Worm (Caenorhabditis elegans) whole organism, L1 larva: ENCODE data around the gene C47D2.1.
A peak's percentile ranks its signal among the peaks of the same experiment; 100 is the strongest.

Experiments used
- F16B12.6 ChIP-seq: fragments of 150-350 bp; optimal IDR thresholded peaks from 2 replicates; lab custom pipeline; 2014; ENCODE audit warnings: missing biosample characterization, missing genetic modification characterization
- alr-1 ChIP-seq: fragments of 200-800 bp; sonication (Bioruptor generic); optimal IDR thresholded peaks from 2 replicates; lab custom pipeline; 2018; ENCODE audit warnings: borderline replicate concordance, mild to moderate bottlenecking, missing genetic modification characterization, missing compliant biosample characterization
- aly-2 ChIP-seq: fragments of 150-350 bp; optimal IDR thresholded peaks from 2 replicates; lab custom pipeline; 2014; ENCODE audit warnings: missing biosample characterization, missing genetic modification characterization
- ama-1 ChIP-seq: fragments of 150-350 bp; optimal IDR thresholded peaks from 2 replicates; lab custom pipeline; 2014
- blmp-1 ChIP-seq: fragments of 150-350 bp; optimal IDR thresholded peaks from 2 replicates; lab custom pipeline; 2014; ENCODE audit warnings: missing biosample characterization, missing genetic modification characterization
- ceh-8 ChIP-seq: fragments of 200-800 bp; sonication (Bioruptor generic); optimal IDR thresholded peaks from 2 replicates; lab custom pipeline; 2018; ENCODE audit warnings: mild to moderate bottlenecking, missing genetic modification characterization, moderate library complexity, missing compliant biosample characterization
- ceh-88 ChIP-seq: fragments of 200-800 bp; sonication (Bioruptor generic); IDR thresholded peaks from 2 replicates; pipeline ENCODE4 v1.3.6; 2022; ENCODE audit warnings: missing genetic modification characterization, missing compliant biosample characterization
- dpl-1 ChIP-seq, 3 experiments: fragments of 150-350 bp in 2 of 3; sonication (generic microtip) in 1 of 3; optimal IDR thresholded peaks; 2 replicates each; lab custom pipeline; 2014 to 2017; ENCODE audit warnings: missing biosample characterization in 3 of 3, missing genetic modification characterization in 3 of 3, missing genetic modification reagents in 3 of 3
- efl-1 ChIP-seq, 4 experiments: fragments of 150-350 bp; optimal IDR thresholded peaks in 3 of 4; peaks in 1 of 4; 1 replicate in 1 of 4; 2 replicates in 3 of 4; lab custom pipeline; 2014; ENCODE audit warnings: missing biosample characterization in 2 of 4, missing genetic modification characterization in 2 of 4, missing genetic modification reagents in 2 of 4
- elt-2 ChIP-seq: sonication (generic microtip); optimal IDR thresholded peaks from 2 replicates; lab custom pipeline; 2016; ENCODE audit warnings: missing genetic modification characterization, mild to moderate bottlenecking, inconsistent platforms, missing compliant biosample characterization, missing genetic modification reagents
- ets-5 ChIP-seq: fragments of 200-800 bp; sonication (Bioruptor generic); IDR thresholded peaks from 2 replicates; pipeline ENCODE4 v1.3.6; 2022; ENCODE audit warnings: missing genetic modification characterization, missing compliant biosample characterization
- fos-1 ChIP-seq: fragments of 150-350 bp; optimal IDR thresholded peaks from 2 replicates; lab custom pipeline; 2014; ENCODE audit warnings: missing biosample characterization, missing genetic modification characterization
- hlh-4 ChIP-seq: sonication (generic microtip); optimal IDR thresholded peaks from 2 replicates; lab custom pipeline; 2016; ENCODE audit warnings: mild to moderate bottlenecking, missing genetic modification characterization, missing compliant biosample characterization
- lin-39 ChIP-seq: fragments of 150-350 bp; optimal IDR thresholded peaks from 2 replicates; lab custom pipeline; 2014; ENCODE audit warnings: missing biosample characterization, missing genetic modification reagents, missing genetic modification characterization
- mdl-1 ChIP-seq, 2 experiments: fragments of 150-350 bp; optimal IDR thresholded peaks; 2 replicates each; lab custom pipeline; 2014 to 2017; ENCODE audit warnings: missing biosample characterization in 2 of 2, missing genetic modification characterization in 2 of 2, inconsistent platforms in 1 of 2
- mef-2 ChIP-seq: fragments of 150-350 bp; optimal IDR thresholded peaks from 2 replicates; lab custom pipeline; 2014; ENCODE audit warnings: missing biosample characterization, missing genetic modification characterization
- nhr-20 ChIP-seq: sonication (generic microtip); optimal IDR thresholded peaks from 2 replicates; lab custom pipeline; 2016; ENCODE audit warnings: mild to moderate bottlenecking, missing genetic modification characterization, missing compliant biosample characterization
- nhr-237 ChIP-seq: fragments of 150-350 bp; optimal IDR thresholded peaks from 2 replicates; lab custom pipeline; 2014; ENCODE audit warnings: missing biosample characterization, missing genetic modification characterization
- nhr-28 ChIP-seq: fragments of 150-350 bp; optimal IDR thresholded peaks from 2 replicates; lab custom pipeline; 2014; ENCODE audit warnings: missing biosample characterization, missing genetic modification characterization
- nhr-71 ChIP-seq: sonication (generic microtip); optimal IDR thresholded peaks from 2 replicates; lab custom pipeline; 2016; ENCODE audit warnings: mild to moderate bottlenecking, missing genetic modification characterization, moderate library complexity, missing compliant biosample characterization
- nhr-76 ChIP-seq: sonication (generic microtip); optimal IDR thresholded peaks from 2 replicates; lab custom pipeline; 2017; ENCODE audit warnings: missing biosample characterization, missing genetic modification characterization
- nhr-77 ChIP-seq: fragments of 150-350 bp; optimal IDR thresholded peaks from 2 replicates; lab custom pipeline; 2014; ENCODE audit warnings: missing biosample characterization, missing genetic modification characterization
- nhr-90 ChIP-seq: sonication (generic microtip); optimal IDR thresholded peaks from 2 replicates; lab custom pipeline; 2016; ENCODE audit warnings: mild to moderate bottlenecking, missing genetic modification characterization, missing compliant biosample characterization; ENCODE audit not compliant: poor library complexity
- pax-3 ChIP-seq: fragments of 200-800 bp; sonication (Bioruptor generic); optimal IDR thresholded peaks from 2 replicates; lab custom pipeline; 2018; ENCODE audit warnings: mild to moderate bottlenecking, missing genetic modification characterization, moderate library complexity, missing compliant biosample characterization
- snpc-4 ChIP-seq: fragments of 150-350 bp; optimal IDR thresholded peaks from 2 replicates; lab custom pipeline; 2014; ENCODE audit warnings: missing biosample characterization, missing genetic modification characterization
- snu-23 ChIP-seq: sonication (generic microtip); optimal IDR thresholded peaks from 2 replicates; lab custom pipeline; 2016; ENCODE audit warnings: missing genetic modification characterization, missing compliant biosample characterization
- sup-37 ChIP-seq: fragments of 200-800 bp; sonication (Bioruptor generic); optimal IDR thresholded peaks from 2 replicates; lab custom pipeline; 2018; ENCODE audit warnings: mild to moderate bottlenecking, missing genetic modification characterization, missing compliant biosample characterization
- swsn-7 ChIP-seq: sonication (generic microtip); optimal IDR thresholded peaks from 2 replicates; lab custom pipeline; 2016; ENCODE audit warnings: missing genetic modification characterization, missing compliant biosample characterization
- unc-30 ChIP-seq: sonication (generic microtip); optimal IDR thresholded peaks from 2 replicates; lab custom pipeline; 2017; ENCODE audit warnings: missing biosample characterization, missing genetic modification characterization
- unc-86 ChIP-seq: sonication (generic microtip); optimal IDR thresholded peaks from 2 replicates; lab custom pipeline; 2016; ENCODE audit warnings: missing genetic modification characterization, missing compliant biosample characterization
- xbp-1 ChIP-seq: sonication (generic microtip); optimal IDR thresholded peaks from 2 replicates; lab custom pipeline; 2016; ENCODE audit warnings: missing genetic modification characterization, missing compliant biosample characterization

C47D2.1 gene

ce11 chrX:8210999-8211398 lies 3.9 kb upstream of the C47D2.1 start, which contains the start of gene cdd-1 (continued):
- TF ChIP-seq nhr-77 (tag; lab: Kevin White, UChicago) (no peak), pax-3 (tag; lab: Kevin White, UChicago) (no peak), unc-30 (tag; lab: Kevin White, UChicago) (no peak), nhr-20 (peak; percentile 60), nhr-237 (no peak), nhr-28 (tag; lab: Kevin White, UChicago) (no peak), F16B12.6 (tag; lab: Kevin White, UChicago) (no peak), ceh-8 (GFP tag; lab: Kevin White, UChicago) (no peak), nhr-90 (tag; lab: Kevin White, UChicago) (peak; percentile 46)

- TF ChIP-seq unc-86 (tag; lab: Kevin White, UChicago) = no peak
These were observed 2.1 kb downstream of the C47D2.1 start for ce11 chrX:8216957-8217356.

- TF ChIP-seq aly-2 (tag; lab: Kevin White, UChicago) (no peak), ama-1 (lab: Kevin White, UChicago) (no peak), nhr-90 (tag; lab: Kevin White, UChicago) (no peak), dpl-1 (GFP tag; optimal IDR thresholded peaks at IDR 0.05; lab: Kevin White, UChicago) (no peak)
These were observed 3.8 kb downstream of the C47D2.1 start, which contains the start of gene K02A6.4 for ce11 chrX:8218653-8219052. Gene K02A6.4 (minus strand): TSS chrX:8218753.

- no peak for TF ChIP-seq efl-1 (optimal IDR thresholded peaks at IDR 0.05; lab: Kevin White, UChicago)
- TF ChIP-seq efl-1 (GFP tag; optimal IDR thresholded peaks at IDR 0.05 in 1 of 2; lab: Kevin White, UChicago) = no peak
- TF ChIP-seq nhr-77 (tag; lab: Kevin White, UChicago) = no peak
- no peak for TF ChIP-seq hlh-4 (tag; lab: Kevin White, UChicago)
- no peak for TF ChIP-seq F16B12.6 (tag; lab: Kevin White, UChicago)
- TF ChIP-seq alr-1 (tag; lab: Kevin White, UChicago) = no peak
- TF ChIP-seq unc-30 (tag; lab: Kevin White, UChicago) = no peak
- TF ChIP-seq ets-5 = no peak
- no peak for TF ChIP-seq nhr-71 (tag; lab: Kevin White, UChicago)
- no peak for TF ChIP-seq nhr-28 (tag; lab: Kevin White, UChicago)
- TF ChIP-seq swsn-7 (tag; lab: Kevin White, UChicago) = no peak
- no peak for TF ChIP-seq dpl-1 (GFP tag; optimal IDR thresholded peaks at IDR 0.05; lab: Kevin White, UChicago)
- no peak for TF ChIP-seq xbp-1 (tag; lab: Kevin White, UChicago)
- TF ChIP-seq aly-2 (tag; lab: Kevin White, UChicago) = no peak
- TF ChIP-seq snpc-4 = no peak
- TF ChIP-seq mdl-1 (tag; optimal IDR thresholded peaks at IDR 0.05; lab: Kevin White, UChicago) = no peak
- no peak for TF ChIP-seq fos-1 (tag; lab: Kevin White, UChicago)
- TF ChIP-seq blmp-1 (tag; lab: Kevin White, UChicago) = no peak
- no peak for TF ChIP-seq lin-39 (tag; lab: Kevin White, UChicago)
These were observed 4.6 kb downstream of the C47D2.1 start, which contains the start of gene K02A6.1 for ce11 chrX:8219428-8219827. Gene K02A6.1 (plus strand): TSS chrX:8219728.

ce11 chrX:8224916-8225315 lies 10.1 kb downstream of the C47D2.1 start, which contains the start of gene K02A6.2:
Gene K02A6.2 (minus strand): TSS chrX:8225016.
- TF ChIP-seq elt-2 (tag; lab: Kevin White, UChicago) = no peak

ce11 chrX:8229221-8229620 lies 14.4 kb downstream of the C47D2.1 start:
- TF ChIP-seq nhr-76 = no peak
- TF ChIP-seq snpc-4 = no peak
- TF ChIP-seq snu-23 (GFP tag; lab: Kevin White, UChicago) = no peak
- no peak for TF ChIP-seq sup-37 (GFP tag; lab: Kevin White, UChicago)
- no peak for TF ChIP-seq mef-2 (tag; lab: Kevin White, UChicago)
- no peak for TF ChIP-seq ets-5
- TF ChIP-seq ceh-88 = no peak
